Worm (Caenorhabditis elegans): ENCODE results near the gene mbk-1.

ce11 chrX:14787557-14787932 is 36.8 kb downstream of the mbk-1 start:
- TF ChIP-seq him-1 (tag; optimal IDR thresholded peaks at IDR 0.05) (no peak), dao-5 (tag; optimal IDR thresholded peaks at IDR 0.05) (no peak)
